Comparison of ENCODE assay signal across 2 worm cellular contexts in the genomic region with DNA sequence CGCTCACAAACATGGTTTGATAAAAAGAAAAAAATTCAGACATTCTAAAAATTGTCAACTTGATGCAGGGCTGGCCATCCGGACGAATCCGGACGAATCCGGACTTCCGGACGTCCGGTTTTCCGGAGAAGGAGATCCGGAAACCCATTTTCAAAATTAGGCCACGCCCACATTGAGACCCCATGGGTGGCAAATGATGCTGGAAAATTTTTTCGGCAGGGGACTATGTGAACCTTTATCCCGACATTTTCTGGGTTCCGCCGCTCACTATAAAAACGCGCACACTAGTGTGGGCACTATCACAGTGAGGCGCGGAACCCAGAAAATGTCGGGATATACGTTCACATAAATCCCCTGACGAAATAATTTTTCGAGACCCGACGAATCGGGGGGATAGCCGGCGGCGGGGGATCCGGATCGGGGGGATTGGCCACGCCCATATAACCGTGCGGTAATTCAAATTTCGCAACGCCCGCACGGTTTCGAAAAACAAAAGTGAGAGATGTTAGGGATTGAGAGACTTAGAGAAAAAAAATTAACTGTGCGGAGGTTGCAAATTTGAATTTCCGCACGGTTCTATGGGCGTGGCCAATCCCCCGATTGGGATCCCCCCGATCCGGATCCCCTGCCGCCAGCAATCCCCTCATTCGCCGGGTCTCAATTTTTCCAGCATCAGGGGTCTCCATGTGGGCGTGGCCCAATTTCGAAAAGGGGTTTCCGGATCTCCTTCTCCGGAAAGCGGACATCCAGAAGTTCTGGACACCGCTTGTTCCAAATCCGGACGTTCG.
A peak's percentile ranks its signal among the peaks of the same experiment; 100 is the strongest.
TF ChIP-seq lines count a peak whose summit lies in the region.

No protein-coding gene starts in this region.

TF ChIP-seq in whole organism, L4 larva, 104 proteins besides CTCF, POLR2A, EP300 and RAD21:
- TF ChIP-seq pha-4 (GFP tag; IDR thresholded peaks at IDR 0.05; lab: Robert Waterston, UW) (0 out of 2 replicates have a peak, but pooled peaks have one; percentile 26), pha-4 (tag; optimal IDR thresholded peaks at IDR 0.05; lab: Kevin White, UChicago) (no peak), dve-1 (tag; optimal IDR thresholded peaks at IDR 0.05; lab: Kevin White, UChicago; ENCODE audit: insufficient read depth) (no peak), cey-2 (tag; optimal IDR thresholded peaks at IDR 0.05; lab: Kevin White, UChicago; ENCODE audit: borderline replicate concordance, insufficient read depth) (no peak), tag-97 (GFP tag; IDR thresholded peaks at IDR 0.05; lab: Robert Waterston, UW) (no peak), lsy-2 (tag; optimal IDR thresholded peaks at IDR 0.05; lab: Kevin White, UChicago) (no peak), T26A8.4 (GFP tag; IDR thresholded peaks at IDR 0.05; lab: Robert Waterston, UW) (no peak), lin-38 (GFP tag; IDR thresholded peaks at IDR 0.05; lab: Robert Waterston, UW) (peak; percentile 48; the same call in 1 of the 2 replicates), set-16 (GFP tag; IDR thresholded peaks at IDR 0.05; lab: Robert Waterston, UW) (peak; percentile 80), mdt-29 (GFP tag; IDR thresholded peaks at IDR 0.05; lab: Robert Waterston, UW) (0 out of 2 replicates have a peak, but pooled peaks have one; percentile 18), lim-7 (GFP tag; IDR thresholded peaks at IDR 0.05; lab: Robert Waterston, UW) (no peak), snpc-1.2 (GFP tag; IDR thresholded peaks at IDR 0.05; lab: Robert Waterston, UW) (peak; percentile 96), madf-5 (GFP tag; IDR thresholded peaks at IDR 0.05; lab: Robert Waterston, UW) (no peak), mxl-2 (GFP tag; conservative IDR thresholded peaks at IDR 0.05; lab: Robert Waterston, UW) (no peak), arid-1 (GFP tag; conservative IDR thresholded peaks at IDR 0.05; lab: Robert Waterston, UW) (no peak)

TF ChIP-seq in whole organism, young adult, 124 proteins besides CTCF, POLR2A, EP300 and RAD21:
- TF ChIP-seq B0261.1 (tag; optimal IDR thresholded peaks at IDR 0.05; lab: Kevin White, UChicago) (no peak), ceh-100 (GFP tag; IDR thresholded peaks at IDR 0.05; lab: Robert Waterston, UW) (peak; percentile 52), ceh-40 (GFP tag; IDR thresholded peaks at IDR 0.05; lab: Robert Waterston, UW) (no peak), egl-44 (GFP tag; IDR thresholded peaks at IDR 0.05; lab: Robert Waterston, UW) (no peak), snpc-4 (GFP tag; optimal IDR thresholded peaks at IDR 0.05; lab: Kevin White, UChicago) (peak; percentile 65), snpc-4 (tag; optimal IDR thresholded peaks at IDR 0.05; lab: Kevin White, UChicago) (peak; percentile 23 to 93 (median 34)), B0035.1 (tag; optimal IDR thresholded peaks at IDR 0.05; lab: Kevin White, UChicago) (no peak), pbrm-1 (GFP tag; IDR thresholded peaks at IDR 0.05; lab: Robert Waterston, UW) (peak; percentile 42; the same call in 1 of the 2 replicates), hmg-1.2 (GFP tag; IDR thresholded peaks at IDR 0.05; lab: Robert Waterston, UW) (peak; percentile 75), egrh-3 (GFP tag; IDR thresholded peaks at IDR 0.05; lab: Robert Waterston, UW) (peak; percentile 37; the same call in 1 of the 2 replicates), nhr-80 (tag; optimal IDR thresholded peaks at IDR 0.05; lab: Kevin White, UChicago) (no peak), attf-6 (GFP tag; IDR thresholded peaks at IDR 0.05; lab: Robert Waterston, UW) (peak; percentile 94), F55B11.4 (tag; optimal IDR thresholded peaks at IDR 0.05; lab: Kevin White, UChicago; ENCODE audit: borderline replicate concordance, insufficient read depth) (no peak), snpc-1.1 (tag; optimal IDR thresholded peaks at IDR 0.05; lab: Kevin White, UChicago; ENCODE audit: insufficient read depth) (peak; percentile 48), F33H1.4 (GFP tag; IDR thresholded peaks at IDR 0.05; lab: Robert Waterston, UW) (no peak), let-526 (GFP tag; IDR thresholded peaks at IDR 0.05; lab: Robert Waterston, UW) (no peak), lin-35 (GFP tag; optimal IDR thresholded peaks at IDR 0.05; lab: Kevin White, UChicago) (no peak), F52B5.7 (tag; optimal IDR thresholded peaks at IDR 0.05; lab: Kevin White, UChicago) (no peak), nfya-2 (GFP tag; IDR thresholded peaks at IDR 0.05; lab: Robert Waterston, UW) (no peak), K12H6.12 (tag; optimal IDR thresholded peaks at IDR 0.05; lab: Kevin White, UChicago) (no peak), cebp-1 (GFP tag; IDR thresholded peaks at IDR 0.05; lab: Robert Waterston, UW) (no peak), cebp-1 (tag; optimal IDR thresholded peaks at IDR 0.05; lab: Kevin White, UChicago) (no peak), lsy-27 (tag; optimal IDR thresholded peaks at IDR 0.05; lab: Kevin White, UChicago; ENCODE audit: borderline replicate concordance, insufficient read depth) (no peak), ztf-3 (GFP tag; optimal IDR thresholded peaks at IDR 0.05; lab: Kevin White, UChicago) (no peak)
